Worm (Caenorhabditis elegans): ENCODE data around the gene dgn-1.

ce11 chrX:10963453-10964046, 34.8 kb upstream of the dgn-1 start, which contains the start of gene nas-10:
- TF ChIP-seq unc-62 (GFP tag; optimal IDR thresholded peaks at IDR 0.05) (no peak), C06A6.2 (GFP tag; conservative IDR thresholded peaks at IDR 0.05) (no peak), ceh-91 (GFP tag; IDR thresholded peaks at IDR 0.05) (no peak), Y95B8A.8 (GFP tag; IDR thresholded peaks at IDR 0.05) (no peak)

Data from whole organism, young adult.